Worm (Caenorhabditis elegans) whole organism, L3 larva: ENCODE data around the gene str-144.
A peak's percentile ranks its signal among the peaks of the same experiment; 100 is the strongest.

Experiments
- ZK546.5 ChIP-seq: sonication (generic microtip); optimal IDR thresholded peaks from 2 replicates; lab custom pipeline; 2017; ENCODE audit warnings: missing biosample characterization, missing genetic modification characterization
- aly-2 ChIP-seq: fragments of 150-350 bp; optimal IDR thresholded peaks from 2 replicates; lab custom pipeline; 2014; ENCODE audit warnings: missing biosample characterization, missing genetic modification characterization
- ama-1 ChIP-seq: fragments of 150-350 bp; optimal IDR thresholded peaks from 2 replicates; lab custom pipeline; 2018
- ceh-16 ChIP-seq: sonication (generic microtip); optimal IDR thresholded peaks from 2 replicates; lab custom pipeline; 2017; ENCODE audit warnings: missing biosample characterization, missing genetic modification characterization
- ceh-28 ChIP-seq: fragments of 150-350 bp; optimal IDR thresholded peaks from 2 replicates; lab custom pipeline; 2014; ENCODE audit warnings: missing biosample characterization, missing genetic modification reagents, missing genetic modification characterization
- ceh-82 ChIP-seq: fragments of 150-350 bp; optimal IDR thresholded peaks from 2 replicates; lab custom pipeline; 2014; ENCODE audit warnings: missing biosample characterization, missing genetic modification characterization
- daf-12 ChIP-seq: fragments of 150-350 bp; optimal IDR thresholded peaks from 2 replicates; lab custom pipeline; 2014; ENCODE audit warnings: missing biosample characterization, missing genetic modification reagents, missing genetic modification characterization
- egl-5 ChIP-seq: fragments of 150-350 bp; optimal IDR thresholded peaks from 2 replicates; lab custom pipeline; 2017; ENCODE audit warnings: missing biosample characterization, missing genetic modification reagents, missing genetic modification characterization, inconsistent platforms
- elt-1 ChIP-seq: fragments of 150-350 bp; optimal IDR thresholded peaks from 2 replicates; lab custom pipeline; 2014; ENCODE audit warnings: missing biosample characterization, missing genetic modification characterization
- elt-2 ChIP-seq: sonication (generic microtip); optimal IDR thresholded peaks from 2 replicates; lab custom pipeline; 2016; ENCODE audit warnings: missing genetic modification reagents, mild to moderate bottlenecking, missing genetic modification characterization, missing compliant biosample characterization
- elt-3 ChIP-seq, 3 experiments: fragments of 150-350 bp in 1 of 3; sonication (generic microtip) in 2 of 3; optimal IDR thresholded peaks; 2 replicates in 2 of 3; 4 replicates in 1 of 3; lab custom pipeline; 2014 to 2017; ENCODE audit warnings: missing biosample characterization in 3 of 3, missing genetic modification characterization in 3 of 3
- eor-1 ChIP-seq, 2 experiments: fragments of 150-350 bp; optimal IDR thresholded peaks; 2 replicates each; lab custom pipeline; 2014 to 2018; ENCODE audit warnings: missing biosample characterization in 2 of 2, missing genetic modification characterization in 2 of 2
- fkh-10 ChIP-seq: sonication (generic microtip); optimal IDR thresholded peaks from 2 replicates; lab custom pipeline; 2017; ENCODE audit warnings: missing biosample characterization, missing genetic modification reagents, missing genetic modification characterization
- fkh-2 ChIP-seq: fragments of 150-350 bp; optimal IDR thresholded peaks from 2 replicates; lab custom pipeline; 2014; ENCODE audit warnings: missing biosample characterization, missing genetic modification reagents, missing genetic modification characterization
- fos-1 ChIP-seq: fragments of 150-350 bp; optimal IDR thresholded peaks from 2 replicates; lab custom pipeline; 2014; ENCODE audit warnings: missing biosample characterization, missing genetic modification characterization
- hmg-11 ChIP-seq: sonication (generic microtip); optimal IDR thresholded peaks from 2 replicates; lab custom pipeline; 2016; ENCODE audit warnings: missing genetic modification characterization, missing compliant biosample characterization
- jun-1 ChIP-seq: fragments of 150-350 bp; optimal IDR thresholded peaks from 2 replicates; lab custom pipeline; 2014; ENCODE audit warnings: missing biosample characterization, missing genetic modification reagents, missing genetic modification characterization
- lin-15B ChIP-seq: fragments of 150-350 bp; optimal IDR thresholded peaks from 2 replicates; lab custom pipeline; 2014; ENCODE audit warnings: missing biosample characterization, missing genetic modification characterization
- lin-39 ChIP-seq: fragments of 150-350 bp; optimal IDR thresholded peaks from 2 replicates; lab custom pipeline; 2018; ENCODE audit warnings: missing biosample characterization, missing genetic modification reagents, missing genetic modification characterization
- mdl-1 ChIP-seq: fragments of 150-350 bp; optimal IDR thresholded peaks from 2 replicates; lab custom pipeline; 2014; ENCODE audit warnings: missing biosample characterization, missing genetic modification characterization
- nfya-1 ChIP-seq: sonication (generic microtip); optimal IDR thresholded peaks from 2 replicates; lab custom pipeline; 2017; ENCODE audit warnings: missing genetic modification characterization, mild to moderate bottlenecking, missing compliant biosample characterization, antibody characterized with exemption, moderate library complexity; ENCODE audit not compliant: insufficient read depth
- nhr-11 ChIP-seq: fragments of 150-350 bp; optimal IDR thresholded peaks from 2 replicates; lab custom pipeline; 2014; ENCODE audit warnings: missing biosample characterization, missing genetic modification characterization
- nhr-12 ChIP-seq: fragments of 150-350 bp; optimal IDR thresholded peaks from 2 replicates; lab custom pipeline; 2014; ENCODE audit warnings: missing biosample characterization, missing genetic modification characterization
- nhr-23 ChIP-seq: fragments of 150-350 bp; optimal IDR thresholded peaks from 2 replicates; lab custom pipeline; 2014; ENCODE audit warnings: missing biosample characterization, missing genetic modification reagents, missing genetic modification characterization
- nhr-25 ChIP-seq: sonication (generic microtip); optimal IDR thresholded peaks from 2 replicates; lab custom pipeline; 2017; ENCODE audit warnings: missing biosample characterization, missing genetic modification characterization
- nhr-28 ChIP-seq: fragments of 150-350 bp; optimal IDR thresholded peaks from 2 replicates; lab custom pipeline; 2014; ENCODE audit warnings: missing biosample characterization, missing genetic modification characterization
- nhr-67 ChIP-seq: fragments of 150-350 bp; optimal IDR thresholded peaks from 2 replicates; lab custom pipeline; 2014; ENCODE audit warnings: missing biosample characterization, missing genetic modification characterization
- nhr-76 ChIP-seq: fragments of 150-350 bp; sonication (generic microtip); optimal IDR thresholded peaks from 5 replicates; lab custom pipeline; 2014; ENCODE audit warnings: missing biosample characterization, missing genetic modification characterization
- nhr-77 ChIP-seq: fragments of 150-350 bp; optimal IDR thresholded peaks from 2 replicates; lab custom pipeline; 2014; ENCODE audit warnings: missing biosample characterization, missing genetic modification characterization
- pha-4 ChIP-seq: fragments of 150-350 bp; optimal IDR thresholded peaks from 2 replicates; lab custom pipeline; 2014; ENCODE audit warnings: missing biosample characterization, missing genetic modification reagents, missing genetic modification characterization
- pqm-1 ChIP-seq: fragments of 150-350 bp; optimal IDR thresholded peaks from 2 replicates; lab custom pipeline; 2017; ENCODE audit warnings: missing biosample characterization, missing genetic modification characterization, inconsistent platforms
- sea-2 ChIP-seq: fragments of 150-350 bp; sonication (generic microtip); optimal IDR thresholded peaks from 4 replicates; lab custom pipeline; 2014; ENCODE audit warnings: missing biosample characterization, missing genetic modification reagents, missing genetic modification characterization
- skn-1 ChIP-seq: fragments of 150-350 bp; optimal IDR thresholded peaks from 2 replicates; lab custom pipeline; 2014; ENCODE audit warnings: missing biosample characterization, missing genetic modification characterization
- tbx-2 ChIP-seq: sonication (generic microtip); optimal IDR thresholded peaks from 2 replicates; lab custom pipeline; 2016; ENCODE audit warnings: mild to moderate bottlenecking, missing genetic modification characterization, missing compliant biosample characterization
- unc-39 ChIP-seq: sonication (generic microtip); optimal IDR thresholded peaks from 4 replicates; lab custom pipeline; 2017; ENCODE audit warnings: missing biosample characterization, missing genetic modification characterization
- unc-62 ChIP-seq: fragments of 150-350 bp; sonication (generic microtip); optimal IDR thresholded peaks from 4 replicates; lab custom pipeline; 2014; ENCODE audit warnings: missing biosample characterization, missing genetic modification reagents, missing genetic modification characterization
- ztf-4 ChIP-seq: fragments of 150-350 bp; optimal IDR thresholded peaks from 2 replicates; lab custom pipeline; 2014; ENCODE audit warnings: missing biosample characterization, missing genetic modification characterization

str-144 gene

ce11 chrV:8072047-8072446 is at the start of gene str-144:
Gene str-144 (minus strand): TSS chrV:8072147.
- TF ChIP-seq ceh-28: no peak
- no peak for TF ChIP-seq ZK546.5 (tag; lab: Kevin White, UChicago)
- TF ChIP-seq nhr-25 (tag; lab: Kevin White, UChicago): no peak
- TF ChIP-seq fkh-10 (GFP tag; lab: Kevin White, UChicago): no peak
- TF ChIP-seq, all 47 proteins: peak for 0

DNA sequence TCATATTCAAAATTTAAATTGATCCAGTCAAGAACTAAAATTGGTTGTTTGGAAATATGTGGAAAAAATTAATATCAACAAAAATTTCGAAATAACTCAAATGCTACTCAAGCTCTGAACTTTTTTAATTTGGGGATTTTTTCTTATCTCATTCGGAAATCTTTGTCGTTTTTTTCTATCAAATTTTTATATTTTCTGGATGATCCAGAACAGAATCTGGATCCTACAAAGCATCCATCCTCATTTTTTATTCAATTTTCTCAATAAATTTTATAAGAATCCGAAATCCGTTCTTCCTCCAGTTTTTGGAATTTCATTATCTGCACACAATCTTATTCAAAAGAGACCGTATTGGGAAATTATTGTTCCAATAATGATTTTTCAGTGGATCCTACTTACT is 48.9 kb upstream of the str-144 start, which contains the start of gene D1014.6:
Gene D1014.6 (plus strand): TSS at position 301 of the 400 bp plus-strand sequence.
- no peak for TF ChIP-seq pqm-1
- TF ChIP-seq pha-4: no peak
- TF ChIP-seq nhr-28 (tag; lab: Kevin White, UChicago): no peak
- no peak for TF ChIP-seq fkh-10 (GFP tag; lab: Kevin White, UChicago)
- no peak for TF ChIP-seq elt-3 (tag; optimal IDR thresholded peaks at IDR 0.05; lab: Kevin White, UChicago)
- TF ChIP-seq daf-12 (tag; lab: Kevin White, UChicago): no peak
- TF ChIP-seq nhr-77: no peak
- TF ChIP-seq nhr-11 (tag; lab: Kevin White, UChicago): no peak
- no peak for TF ChIP-seq ZK546.5 (tag; lab: Kevin White, UChicago)
- TF ChIP-seq mdl-1 (tag; lab: Kevin White, UChicago): no peak
- no peak for TF ChIP-seq unc-62
- no peak for TF ChIP-seq ceh-82 (tag; lab: Kevin White, UChicago)
- no peak for TF ChIP-seq ama-1 (lab: Kevin White, UChicago)
- TF ChIP-seq sea-2 (GFP tag; lab: Kevin White, UChicago): no peak
- TF ChIP-seq nhr-76 (tag; lab: Kevin White, UChicago): no peak
- TF ChIP-seq nhr-12 (tag; lab: Kevin White, UChicago): no peak
- no peak for TF ChIP-seq elt-2
- TF ChIP-seq, all 47 proteins: peak for 0

DNA sequence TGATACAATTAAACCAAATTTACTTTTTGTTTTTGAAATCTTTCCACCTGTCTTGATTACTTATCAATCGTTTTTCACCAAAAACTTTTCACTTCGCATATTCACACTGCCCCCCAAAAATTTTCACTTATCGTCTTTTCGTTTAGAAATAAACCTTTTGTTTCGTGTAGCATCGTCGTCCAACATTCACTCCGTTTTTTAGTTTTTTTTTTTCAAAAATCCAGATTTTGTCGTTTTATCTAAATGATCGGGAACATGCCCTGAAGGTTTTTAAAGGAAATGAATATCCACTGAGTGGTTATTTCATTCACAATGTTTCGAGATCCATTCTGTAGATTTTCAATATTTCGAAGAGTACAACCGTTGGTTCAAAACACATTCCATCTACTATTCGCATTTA is 46.0 kb upstream of the str-144 start, which contains the start of gene D1014.7:
Gene D1014.7 (plus strand): TSS at position 301 of the 400 bp plus-strand sequence.
- TF ChIP-seq ztf-4 (tag; lab: Kevin White, UChicago) (no peak), nhr-76 (tag; lab: Kevin White, UChicago) (no peak), nhr-12 (tag; lab: Kevin White, UChicago) (no peak), unc-62 (no peak), lin-15B (tag; lab: Kevin White, UChicago) (no peak), skn-1 (tag; lab: Kevin White, UChicago) (no peak), hmg-11 (tag; lab: Kevin White, UChicago) (no peak), nhr-77 (no peak), jun-1 (tag; lab: Kevin White, UChicago) (no peak), nfya-1 (tag; lab: Kevin White, UChicago) (no peak), ZK546.5 (tag; lab: Kevin White, UChicago) (no peak), elt-2 (no peak), ceh-16 (tag; lab: Kevin White, UChicago) (no peak), sea-2 (GFP tag; lab: Kevin White, UChicago) (no peak), lin-39 (tag; lab: Kevin White, UChicago) (no peak)

ce11 chrV:8114542-8114941 is 42.6 kb upstream of the str-144 start:
- TF ChIP-seq elt-2 (no peak), ztf-4 (tag; lab: Kevin White, UChicago) (no peak), egl-5 (tag; lab: Kevin White, UChicago) (no peak), aly-2 (tag; lab: Kevin White, UChicago) (no peak), ceh-16 (tag; lab: Kevin White, UChicago) (no peak), nhr-76 (tag; lab: Kevin White, UChicago) (no peak), tbx-2 (no peak), unc-39 (tag; lab: Kevin White, UChicago) (no peak), pqm-1 (no peak)
- TF ChIP-seq, all 47 proteins: peak for 0

DNA sequence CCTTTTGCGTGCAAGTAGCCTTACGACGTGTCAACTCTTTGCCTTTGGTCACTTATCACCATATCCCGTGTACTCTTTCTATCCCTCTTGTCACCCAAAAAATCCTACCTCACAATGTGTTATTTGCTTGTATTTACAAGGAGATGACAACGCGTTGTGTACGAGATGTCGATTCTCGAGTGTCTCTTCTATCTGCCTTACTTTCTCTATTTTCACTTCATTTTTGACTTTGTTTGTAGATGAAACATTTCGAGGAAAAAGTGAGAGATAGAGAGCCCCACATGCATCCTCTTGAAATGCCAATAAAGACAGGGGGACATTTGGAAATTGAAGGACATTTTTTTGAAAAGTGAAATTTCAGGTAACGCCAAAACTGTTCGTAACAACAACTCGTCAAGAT is 38.9 kb upstream of the str-144 start:
- TF ChIP-seq nhr-12 (tag; lab: Kevin White, UChicago) (no peak), pha-4 (peak; percentile 70)

DNA sequence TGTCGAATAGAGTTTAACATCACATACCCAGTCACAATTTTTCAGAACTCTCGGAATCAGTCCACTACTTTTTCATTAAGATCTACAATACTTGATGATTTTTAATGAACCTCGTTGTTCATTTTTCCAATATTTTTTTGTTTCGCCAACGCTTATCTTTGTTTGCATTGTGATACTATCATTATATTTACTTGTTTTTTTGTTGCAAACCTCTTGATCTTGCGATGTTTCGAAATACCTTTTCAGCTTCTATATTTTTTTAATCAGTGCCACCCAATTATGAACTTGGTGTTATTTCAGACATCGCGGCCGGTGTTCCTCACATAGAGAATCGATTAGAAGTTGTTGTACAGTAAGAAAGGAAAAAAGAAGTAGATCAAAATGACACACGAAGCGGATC is 36.7 kb upstream of the str-144 start, which contains the start of gene myo-5:
Gene myo-5 (plus strand): TSS at position 301 of the 400 bp plus-strand sequence.
- TF ChIP-seq nhr-67 (tag; lab: Kevin White, UChicago) (no peak), fkh-2 (tag; lab: Kevin White, UChicago) (no peak), eor-1 (tag; optimal IDR thresholded peaks at IDR 0.05; lab: Kevin White, UChicago) (no peak), hmg-11 (tag; lab: Kevin White, UChicago) (no peak), nhr-11 (tag; lab: Kevin White, UChicago) (no peak), ceh-82 (tag; lab: Kevin White, UChicago) (no peak), ZK546.5 (tag; lab: Kevin White, UChicago) (no peak), pqm-1 (no peak), nhr-23 (tag; lab: Kevin White, UChicago) (no peak), fos-1 (no peak), elt-1 (tag; lab: Kevin White, UChicago) (no peak), unc-62 (no peak), daf-12 (tag; lab: Kevin White, UChicago) (no peak), jun-1 (tag; lab: Kevin White, UChicago) (no peak), aly-2 (tag; lab: Kevin White, UChicago) (no peak)
- TF ChIP-seq, all 47 proteins: peak for 0
